Fruit fly (Drosophila melanogaster): ENCODE data around the gene CG7369.

dm6 chr3L:22741389-22742120 is at the start of gene CG7369:
- no peak for TF ChIP-seq CG13204 (GFP tag; optimal IDR thresholded peaks at IDR 0.05)
- peak; percentile 87 for TF ChIP-seq Snoo (tag; optimal IDR thresholded peaks at IDR 0.05)
- peak; percentile 67 for TF ChIP-seq CG9948 (tag; optimal IDR thresholded peaks at IDR 0.05)
- peak; percentile 71 for TF ChIP-seq CG17806 (tag; optimal IDR thresholded peaks at IDR 0.05)
- peak; percentile 53 for TF ChIP-seq EcR (GFP tag; optimal IDR thresholded peaks at IDR 0.05)
- peak; percentile 89 for TF ChIP-seq fd96Ca (GFP tag; IDR thresholded peaks at IDR 0.05)
- TF ChIP-seq CG10348 (GFP tag; IDR thresholded peaks at IDR 0.05): peak; percentile 75
- peak; percentile 84 for TF ChIP-seq CG4496 (GFP tag; IDR thresholded peaks at IDR 0.05)

All from whole organism, pupa.